Worm (Caenorhabditis elegans) whole organism, late embryonic: Measurements from ENCODE around the gene C45H4.21.

Source experiments
- T23F11.4 ChIP-seq: fragments of 200-800 bp; sonication (Bioruptor generic); optimal IDR thresholded peaks from 2 replicates; lab custom pipeline; 2018; ENCODE audit warnings: mild to moderate bottlenecking, missing genetic modification characterization, missing compliant biosample characterization
- hlh-30 ChIP-seq: sonication (generic microtip); optimal IDR thresholded peaks from 2 replicates; lab custom pipeline; 2017; ENCODE audit warnings: antibody characterized with exemption, missing genetic modification characterization, missing compliant biosample characterization; ENCODE audit not compliant: insufficient read depth

DNA sequence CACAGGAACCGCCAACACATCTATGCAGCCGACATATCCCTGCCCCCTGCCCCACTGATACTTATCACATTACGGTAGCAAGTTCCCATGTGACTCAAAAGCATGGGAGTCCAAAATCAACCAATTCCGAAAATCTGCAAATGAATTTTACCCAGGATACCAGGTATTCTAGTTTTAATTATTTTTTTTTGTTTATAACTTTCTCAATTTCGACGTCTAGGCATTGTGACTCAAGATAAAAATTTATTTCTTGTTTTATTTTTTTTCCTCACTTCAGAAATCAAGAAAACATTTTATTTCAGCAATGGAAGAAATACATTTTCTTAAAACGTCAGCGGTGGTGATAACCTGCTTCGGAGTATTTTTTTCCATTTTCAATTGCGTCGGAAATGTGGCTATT, 2.1 kb upstream of the C45H4.21 start, which contains the start of gene srbc-24:
- TF ChIP-seq T23F11.4 (no peak), hlh-30 (tag; lab: Kevin White, UChicago) (no peak)
